Worm (Caenorhabditis elegans) whole organism, L4 larva: ENCODE data around the gene rol-8.
A peak's percentile ranks its signal among the peaks of the same experiment; 100 is the strongest.

ENCODE experiments used
- F44E2.7 ChIP-seq: fragments of 200-800 bp; sonication (Bioruptor generic); IDR thresholded peaks from 2 replicates; pipeline ENCODE4 v2.1.2; 2022; ENCODE audit warnings: missing genetic modification characterization, missing compliant biosample characterization
- F49E8.2 ChIP-seq: sonication (generic microtip); optimal IDR thresholded peaks from 2 replicates; lab custom pipeline; 2016; ENCODE audit warnings: missing compliant biosample characterization, mild to moderate bottlenecking, missing genetic modification characterization, borderline replicate concordance
- aha-1 ChIP-seq: fragments of 150-350 bp; peaks from one replicate; lab custom pipeline; 2014; ENCODE audit warnings: missing biosample characterization, missing genetic modification characterization
- aly-2 ChIP-seq: sonication (generic microtip); optimal IDR thresholded peaks from 2 replicates; lab custom pipeline; 2018; ENCODE audit warnings: missing biosample characterization, missing genetic modification characterization
- arid-1 ChIP-seq: fragments of 200-800 bp; sonication (Bioruptor generic); conservative IDR thresholded peaks from 2 replicates; pipeline ENCODE4 v1.3.6; 2022; ENCODE audit warnings: missing genetic modification reagents, missing genetic modification characterization, missing compliant biosample characterization
- ceh-28 ChIP-seq: fragments of 150-350 bp; optimal IDR thresholded peaks from 2 replicates; lab custom pipeline; 2014; ENCODE audit warnings: missing biosample characterization, missing genetic modification reagents, missing genetic modification characterization
- ces-1 ChIP-seq: fragments of 150-350 bp; sonication (generic microtip); optimal IDR thresholded peaks from 4 replicates; lab custom pipeline; 2014; ENCODE audit warnings: missing biosample characterization, missing genetic modification reagents, missing genetic modification characterization
- cey-2 ChIP-seq: sonication (generic microtip); optimal IDR thresholded peaks from 3 replicates; lab custom pipeline; 2017; ENCODE audit warnings: missing genetic modification characterization, mild to moderate bottlenecking, missing compliant biosample characterization, antibody characterized with exemption, borderline replicate concordance; ENCODE audit not compliant: insufficient read depth
- ctbp-1 ChIP-seq: fragments of 200-800 bp; sonication (Bioruptor generic); IDR thresholded peaks from 2 replicates; pipeline ENCODE4 v1.3.6; 2022; ENCODE audit warnings: missing genetic modification reagents, missing genetic modification characterization, missing compliant biosample characterization
- daf-12 ChIP-seq: fragments of 150-350 bp; optimal IDR thresholded peaks from 2 replicates; lab custom pipeline; 2014; ENCODE audit warnings: missing biosample characterization, missing genetic modification reagents, missing genetic modification characterization
- daf-16 ChIP-seq, 3 experiments: sonication (generic microtip); optimal IDR thresholded peaks; 2 replicates each; lab custom pipeline; 2016 to 2017; ENCODE audit warnings: missing genetic modification characterization in 3 of 3, missing genetic modification reagents in 3 of 3, mild to moderate bottlenecking in 2 of 3, missing compliant biosample characterization in 2 of 3, missing biosample characterization in 1 of 3, moderate library complexity in 1 of 3
- daf-19 ChIP-seq: fragments of 200-800 bp; sonication (Bioruptor generic); conservative IDR thresholded peaks from 2 replicates; pipeline ENCODE4 v1.3.6; 2022; ENCODE audit warnings: missing genetic modification characterization, missing compliant biosample characterization
- dmd-6 ChIP-seq: fragments of 200-800 bp; sonication (Bioruptor generic); IDR thresholded peaks from 2 replicates; pipeline ENCODE4 v1.3.6; 2022; ENCODE audit warnings: missing genetic modification reagents, missing genetic modification characterization, missing compliant biosample characterization
- dpl-1 ChIP-seq: fragments of 150-350 bp; optimal IDR thresholded peaks from 2 replicates; lab custom pipeline; 2014; ENCODE audit warnings: missing biosample characterization, missing genetic modification reagents, missing genetic modification characterization
- dve-1 ChIP-seq: sonication (generic microtip); optimal IDR thresholded peaks from 2 replicates; lab custom pipeline; 2017; ENCODE audit warnings: antibody characterized with exemption, mild to moderate bottlenecking, missing genetic modification characterization, missing compliant biosample characterization; ENCODE audit not compliant: insufficient read depth
- egl-27 ChIP-seq: sonication (generic microtip); optimal IDR thresholded peaks from 3 replicates; lab custom pipeline; 2017; ENCODE audit warnings: missing biosample characterization, missing genetic modification reagents, missing genetic modification characterization
- gei-8 ChIP-seq: fragments of 200-800 bp; sonication (Bioruptor generic); optimal IDR thresholded peaks from 2 replicates; lab custom pipeline; 2018; ENCODE audit warnings: mild to moderate bottlenecking, missing genetic modification characterization, missing compliant biosample characterization
- hlh-11 ChIP-seq: fragments of 200-800 bp; sonication (Bioruptor generic); optimal IDR thresholded peaks from 2 replicates; lab custom pipeline; 2018; ENCODE audit warnings: mild to moderate bottlenecking, missing genetic modification characterization, missing compliant biosample characterization
- hlh-30 ChIP-seq: sonication (generic microtip); optimal IDR thresholded peaks from 2 replicates; lab custom pipeline; 2017; ENCODE audit warnings: antibody characterized with exemption, mild to moderate bottlenecking, missing genetic modification characterization, missing compliant biosample characterization; ENCODE audit not compliant: insufficient read depth
- lin-29 ChIP-seq: fragments of 200-800 bp; sonication (Bioruptor generic); IDR thresholded peaks from 2 replicates; pipeline ENCODE4 v1.3.6; 2022; ENCODE audit warnings: missing genetic modification reagents, missing genetic modification characterization, missing compliant biosample characterization
- lir-3 ChIP-seq: sonication (generic microtip); optimal IDR thresholded peaks from 2 replicates; lab custom pipeline; 2016; ENCODE audit warnings: mild to moderate bottlenecking, missing genetic modification characterization, missing compliant biosample characterization
- lsy-2 ChIP-seq, 2 experiments: fragments of 150-350 bp in 1 of 2; sonication (generic microtip) in 1 of 2; optimal IDR thresholded peaks; 2 replicates each; lab custom pipeline; 2014 to 2017; ENCODE audit warnings: missing biosample characterization in 2 of 2, missing genetic modification characterization in 2 of 2
- madf-9 ChIP-seq: fragments of 200-800 bp; sonication (Bioruptor generic); conservative IDR thresholded peaks from 2 replicates; pipeline ENCODE4 v1.3.6; 2022; ENCODE audit warnings: missing genetic modification reagents, missing genetic modification characterization, missing compliant biosample characterization
- mdl-1 ChIP-seq, 2 experiments: fragments of 150-350 bp in 1 of 2; sonication (generic microtip) in 1 of 2; optimal IDR thresholded peaks; 2 replicates each; lab custom pipeline; 2014 to 2017; ENCODE audit warnings: missing biosample characterization in 2 of 2, missing genetic modification characterization in 2 of 2
- mxl-2 ChIP-seq: fragments of 200-800 bp; sonication (Bioruptor generic); conservative IDR thresholded peaks from 2 replicates; pipeline ENCODE4 v1.3.6; 2022; ENCODE audit warnings: missing genetic modification reagents, missing genetic modification characterization, missing compliant biosample characterization
- mxl-3 ChIP-seq: fragments of 200-800 bp; sonication (Bioruptor generic); optimal IDR thresholded peaks from 2 replicates; lab custom pipeline; 2018; ENCODE audit warnings: mild to moderate bottlenecking, missing genetic modification characterization, missing compliant biosample characterization
- nhr-102 ChIP-seq: sonication (generic microtip); optimal IDR thresholded peaks from 2 replicates; lab custom pipeline; 2016; ENCODE audit warnings: mild to moderate bottlenecking, missing genetic modification characterization, moderate library complexity, missing compliant biosample characterization
- nhr-11 ChIP-seq: fragments of 150-350 bp; optimal IDR thresholded peaks from 2 replicates; lab custom pipeline; 2014; ENCODE audit warnings: missing biosample characterization, missing genetic modification characterization
- nhr-25 ChIP-seq: sonication (generic microtip); optimal IDR thresholded peaks from 2 replicates; lab custom pipeline; 2017; ENCODE audit warnings: missing genetic modification characterization, mild to moderate bottlenecking, missing compliant biosample characterization, antibody characterized with exemption, moderate library complexity, borderline replicate concordance; ENCODE audit not compliant: insufficient read depth
- nhr-28 ChIP-seq: fragments of 150-350 bp; optimal IDR thresholded peaks from 2 replicates; lab custom pipeline; 2014; ENCODE audit warnings: missing biosample characterization, missing genetic modification characterization
- nhr-41 ChIP-seq: fragments of 200-800 bp; sonication (Bioruptor generic); IDR thresholded peaks from 2 replicates; pipeline ENCODE4 v1.3.6; 2022; ENCODE audit warnings: missing genetic modification reagents, missing genetic modification characterization, missing compliant biosample characterization
- nhr-42 ChIP-seq: fragments of 200-800 bp; sonication (Bioruptor generic); IDR thresholded peaks from 2 replicates; pipeline ENCODE4 v1.3.6; 2022; ENCODE audit warnings: missing genetic modification characterization, missing compliant biosample characterization
- nhr-48 ChIP-seq: sonication (generic microtip); optimal IDR thresholded peaks from 2 replicates; lab custom pipeline; 2016; ENCODE audit warnings: mild to moderate bottlenecking, missing genetic modification characterization, missing compliant biosample characterization
- nhr-77 ChIP-seq: fragments of 150-350 bp; optimal IDR thresholded peaks from 2 replicates; lab custom pipeline; 2014; ENCODE audit warnings: missing biosample characterization, missing genetic modification characterization
- php-3 ChIP-seq: fragments of 200-800 bp; sonication (Bioruptor generic); IDR thresholded peaks from 2 replicates; pipeline ENCODE4 v1.3.6; 2022; ENCODE audit warnings: missing genetic modification reagents, missing genetic modification characterization, missing compliant biosample characterization
- pqm-1 ChIP-seq: sonication (generic microtip); optimal IDR thresholded peaks from 2 replicates; lab custom pipeline; 2017; ENCODE audit warnings: missing biosample characterization, missing genetic modification characterization
- set-16 ChIP-seq: fragments of 200-800 bp; sonication (Bioruptor generic); IDR thresholded peaks from 2 replicates; pipeline ENCODE4 v1.3.6; 2022; ENCODE audit warnings: missing genetic modification reagents, missing genetic modification characterization, missing compliant biosample characterization
- snpc-1.2 ChIP-seq: fragments of 200-800 bp; sonication (Bioruptor generic); IDR thresholded peaks from 2 replicates; pipeline ENCODE4 v1.3.6; 2022; ENCODE audit warnings: missing genetic modification reagents, missing genetic modification characterization, missing compliant biosample characterization
- tra-1 ChIP-seq: fragments of 200-800 bp; sonication (Bioruptor generic); IDR thresholded peaks from 2 replicates; pipeline ENCODE4 v1.3.6; 2022; ENCODE audit warnings: missing genetic modification reagents, missing genetic modification characterization, missing compliant biosample characterization
- unc-39 ChIP-seq: sonication (generic microtip); optimal IDR thresholded peaks from 2 replicates; lab custom pipeline; 2017; ENCODE audit warnings: missing biosample characterization, missing genetic modification characterization
- unc-62 ChIP-seq, 3 experiments: fragments of 150-350 bp in 1 of 3; sonication (generic microtip); optimal IDR thresholded peaks in 2 of 3; peaks in 1 of 3; 1 replicate in 1 of 3; 2 replicates in 2 of 3; lab custom pipeline; 2014 to 2017; ENCODE audit warnings: missing biosample characterization in 3 of 3, missing genetic modification characterization in 3 of 3, missing genetic modification reagents in 3 of 3, missing genotype in 1 of 3
- zfp-3 ChIP-seq: fragments of 200-800 bp; sonication (Bioruptor generic); conservative IDR thresholded peaks from 2 replicates; pipeline ENCODE4 v1.3.6; 2022; ENCODE audit warnings: missing genetic modification reagents, missing genetic modification characterization, missing compliant biosample characterization
- zip-11 ChIP-seq: fragments of 200-800 bp; sonication (Bioruptor generic); IDR thresholded peaks from 2 replicates; pipeline ENCODE4 v1.3.6; 2022; ENCODE audit warnings: missing genetic modification characterization, missing compliant biosample characterization

The rol-8 gene

ce11 chrII:7554716-7555247, 10.9 kb downstream of the rol-8 start (continued):
- peak; percentile 31 for TF ChIP-seq mxl-3 (GFP tag; lab: Kevin White, UChicago)
- TF ChIP-seq dve-1, result peak; percentile 91
- TF ChIP-seq daf-16 (GFP tag; optimal IDR thresholded peaks at IDR 0.05; lab: Kevin White, UChicago), result no peak
- TF ChIP-seq daf-16 (tag; optimal IDR thresholded peaks at IDR 0.05; lab: Kevin White, UChicago), result peak; percentile 85
- TF ChIP-seq ctbp-1, result no peak
- peak; percentile 42; the same call in 1 of the 2 replicates for TF ChIP-seq nhr-41 (GFP tag; lab: Robert Waterston, UW)
- TF ChIP-seq php-3, result peak; percentile 74
- peak; percentile 6 for TF ChIP-seq nhr-25 (tag; lab: Kevin White, UChicago)
- TF ChIP-seq madf-9 (GFP tag; lab: Robert Waterston, UW), result 0 out of 2 replicates have a peak, but pooled peaks have one; percentile 30
- peak; percentile 88 for TF ChIP-seq nhr-28 (tag; lab: Kevin White, UChicago)
- peak; percentile 66 for TF ChIP-seq nhr-102
- 0 out of 2 replicates have a peak, but pooled peaks have one; percentile 28 for TF ChIP-seq zfp-3 (GFP tag; lab: Robert Waterston, UW)
- TF ChIP-seq nhr-77 (tag; lab: Kevin White, UChicago), result peak; percentile 78
- no peak for TF ChIP-seq snpc-1.2 (GFP tag; lab: Robert Waterston, UW)
- peak in 1 of 2 experiments; percentile 81 for TF ChIP-seq mdl-1 (tag; optimal IDR thresholded peaks at IDR 0.05; lab: Kevin White, UChicago)
- TF ChIP-seq nhr-42 (GFP tag; lab: Robert Waterston, UW), result 0 out of 2 replicates have a peak, but pooled peaks have one; percentile 20
- TF ChIP-seq lir-3 (tag; lab: Kevin White, UChicago), result no peak
- peak in 1 of 2 experiments; percentile 98 for TF ChIP-seq unc-62 (GFP tag; optimal IDR thresholded peaks at IDR 0.05 in 1 of 2; lab: Kevin White, UChicago)
- no peak for TF ChIP-seq unc-62 (tag; optimal IDR thresholded peaks at IDR 0.05; lab: Kevin White, UChicago)

ce11 chrII:7555454-7555853, 11.5 kb downstream of the rol-8 start, which contains the start of gene ZK1290.14:
Gene ZK1290.14 (minus strand): TSS chrII:7555592.
- TF ChIP-seq lsy-2 (tag; optimal IDR thresholded peaks at IDR 0.05; lab: Kevin White, UChicago) (no peak), aha-1 (tag; lab: Kevin White, UChicago) (peak; percentile 68), dpl-1 (no peak)

ce11 chrII:7557981-7558380, 14.1 kb downstream of the rol-8 start:
- TF ChIP-seq set-16 (GFP tag; lab: Robert Waterston, UW) (no peak), hlh-30 (tag; lab: Kevin White, UChicago) (no peak), ctbp-1 (no peak), aha-1 (tag; lab: Kevin White, UChicago) (no peak), dmd-6 (GFP tag; lab: Robert Waterston, UW) (peak; percentile 83), daf-12 (tag; lab: Kevin White, UChicago) (no peak), dve-1 (peak; percentile 79), daf-16 (GFP tag; optimal IDR thresholded peaks at IDR 0.05; lab: Kevin White, UChicago) (no peak), daf-16 (tag; optimal IDR thresholded peaks at IDR 0.05; lab: Kevin White, UChicago) (peak; percentile 77), aly-2 (tag; lab: Kevin White, UChicago) (no peak), nhr-77 (tag; lab: Kevin White, UChicago) (no peak), nhr-48 (tag; lab: Kevin White, UChicago) (peak; percentile 17), unc-62 (GFP tag; optimal IDR thresholded peaks at IDR 0.05 in 1 of 2; lab: Kevin White, UChicago) (peak in 1 of 2 experiments; percentile 94), unc-62 (tag; optimal IDR thresholded peaks at IDR 0.05; lab: Kevin White, UChicago) (no peak), unc-39 (tag; lab: Kevin White, UChicago) (no peak), gei-8 (GFP tag; lab: Kevin White, UChicago) (no peak), mdl-1 (tag; optimal IDR thresholded peaks at IDR 0.05; lab: Kevin White, UChicago) (peak in 1 of 2 experiments; percentile 33), mxl-2 (no peak), lsy-2 (tag; optimal IDR thresholded peaks at IDR 0.05; lab: Kevin White, UChicago) (no peak), nhr-11 (tag; lab: Kevin White, UChicago) (no peak), pqm-1 (tag; lab: Kevin White, UChicago) (no peak), ceh-28 (no peak), lin-29 (GFP tag; lab: Robert Waterston, UW) (no peak), hlh-11 (peak; percentile 66), F49E8.2 (no peak), nhr-25 (tag; lab: Kevin White, UChicago) (no peak), F44E2.7 (GFP tag; lab: Robert Waterston, UW) (no peak), cey-2 (tag; lab: Kevin White, UChicago) (no peak), daf-19 (GFP tag; lab: Robert Waterston, UW) (no peak), tra-1 (GFP tag; lab: Robert Waterston, UW) (no peak), arid-1 (GFP tag; lab: Robert Waterston, UW) (no peak), ces-1 (no peak), zip-11 (GFP tag; lab: Robert Waterston, UW) (no peak), egl-27 (tag; lab: Kevin White, UChicago) (no peak)
